Worm (Caenorhabditis elegans) whole organism, late embryonic: ENCODE measurements around the gene mrp-4.

ENCODE experiments used
- ama-1 ChIP-seq: fragments of 150-350 bp; optimal IDR thresholded peaks from 2 replicates; lab custom pipeline; 2014
- pha-4 ChIP-seq: fragments of 150-350 bp; optimal IDR thresholded peaks from 2 replicates; lab custom pipeline; 2018; ENCODE audit warnings: missing biosample characterization, missing genetic modification reagents, missing genetic modification characterization
- pqm-1 ChIP-seq: sonication (generic microtip); optimal IDR thresholded peaks from 2 replicates; lab custom pipeline; 2016; ENCODE audit warnings: missing genetic modification characterization, missing compliant biosample characterization
- sdc-2 ChIP-seq: sonication (generic microtip); optimal IDR thresholded peaks from 2 replicates; lab custom pipeline; 2016; ENCODE audit warnings: missing genotype, missing genetic modification characterization, missing compliant biosample characterization
- syd-9 ChIP-seq: sonication (generic microtip); optimal IDR thresholded peaks from 2 replicates; lab custom pipeline; 2016; ENCODE audit warnings: mild to moderate bottlenecking, missing genetic modification characterization, moderate library complexity, missing compliant biosample characterization

DNA sequence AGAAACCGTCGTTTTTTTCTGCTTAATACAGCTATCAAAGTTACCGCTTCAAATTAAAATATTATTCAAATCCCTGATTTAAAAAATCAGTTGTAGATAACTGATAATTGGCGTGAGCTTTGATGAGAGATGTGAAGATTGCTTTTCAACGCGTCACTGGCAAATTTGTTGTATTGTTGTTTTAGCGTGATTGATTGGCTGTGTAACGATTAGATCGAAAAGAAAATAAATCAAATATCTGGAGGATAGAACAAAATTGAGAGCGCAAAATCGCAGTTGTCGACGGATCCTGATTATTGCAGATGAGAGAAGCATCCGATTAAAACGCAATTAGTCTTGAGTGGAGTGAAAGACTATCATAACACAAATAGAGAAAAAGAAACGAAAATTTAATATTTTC lies 43.2 kb upstream of the mrp-4 start:
- TF ChIP-seq sdc-2 (tag; lab: Kevin White, UChicago) (no peak), syd-9 (tag; lab: Kevin White, UChicago) (no peak), pha-4 (tag; lab: Kevin White, UChicago) (no peak), pqm-1 (no peak), ama-1 (lab: Kevin White, UChicago) (no peak)
